Fruit fly (Drosophila melanogaster): ENCODE data around the gene CG6753.

The CG6753 gene

dm6 chr3R:12642051-12642532 is at the start of gene CG6753:
CG6753 (minus strand) TSS chr3R:12642482.
- no peak for TF ChIP-seq CG12605 (GFP tag; IDR thresholded peaks at IDR 0.05)
- no peak for TF ChIP-seq EcR (GFP tag; optimal IDR thresholded peaks at IDR 0.05)
- no peak for TF ChIP-seq CG8301 (tag; optimal IDR thresholded peaks at IDR 0.05)
- no peak for TF ChIP-seq CG17806 (tag; optimal IDR thresholded peaks at IDR 0.05)

dm6 chr3R:12691422-12692101 is 49.3 kb upstream of the CG6753 start, which contains the start of gene Arp1:
Arp1 (plus strand) TSS chr3R:12691743.
- no peak for TF ChIP-seq EcR (GFP tag; optimal IDR thresholded peaks at IDR 0.05)
- no peak for TF ChIP-seq CG4496 (GFP tag; IDR thresholded peaks at IDR 0.05)
- no peak for TF ChIP-seq CG32121 (GFP tag; IDR thresholded peaks at IDR 0.05)
- no peak for TF ChIP-seq CG10348 (GFP tag; IDR thresholded peaks at IDR 0.05)
- no peak for TF ChIP-seq rn (GFP tag; IDR thresholded peaks at IDR 0.05)
- no peak for TF ChIP-seq Pif1B (GFP tag; optimal IDR thresholded peaks at IDR 0.05)
- no peak for TF ChIP-seq D1 (tag; optimal IDR thresholded peaks at IDR 0.05)
- no peak for TF ChIP-seq CG8159 (tag; optimal IDR thresholded peaks at IDR 0.05)
- TF ChIP-seq fd96Ca (GFP tag; IDR thresholded peaks at IDR 0.05), result no peak

- TF ChIP-seq fd96Ca (GFP tag; IDR thresholded peaks at IDR 0.05) (no peak), CG8159 (tag; optimal IDR thresholded peaks at IDR 0.05) (no peak), gl (tag; optimal IDR thresholded peaks at IDR 0.05) (no peak), D1 (tag; optimal IDR thresholded peaks at IDR 0.05) (no peak), CG14655 (GFP tag; optimal IDR thresholded peaks at IDR 0.05) (no peak), CG17806 (tag; optimal IDR thresholded peaks at IDR 0.05) (no peak), CG4496 (GFP tag; IDR thresholded peaks at IDR 0.05) (no peak), Snoo (tag; optimal IDR thresholded peaks at IDR 0.05) (no peak), CG9948 (tag; optimal IDR thresholded peaks at IDR 0.05) (no peak), CG10348 (GFP tag; IDR thresholded peaks at IDR 0.05) (no peak), CG8301 (tag; optimal IDR thresholded peaks at IDR 0.05) (no peak), Ets98B (GFP tag; IDR thresholded peaks at IDR 0.05) (no peak), Pif1A (GFP tag; optimal IDR thresholded peaks at IDR 0.05) (no peak), rn (GFP tag; IDR thresholded peaks at IDR 0.05) (no peak), Pif1B (GFP tag; optimal IDR thresholded peaks at IDR 0.05) (no peak), CG13204 (GFP tag; optimal IDR thresholded peaks at IDR 0.05) (no peak), CG15710 (tag; optimal IDR thresholded peaks at IDR 0.05) (no peak), CG32121 (GFP tag; IDR thresholded peaks at IDR 0.05) (no peak)
Measured at dm6 chr3R:12688672-12689417, 46.6 kb upstream of the CG6753 start, which contains the start of gene kar. kar (minus strand) TSS chr3R:12689367.

- TF ChIP-seq CG8159 (tag; optimal IDR thresholded peaks at IDR 0.05) (no peak), CG12605 (GFP tag; IDR thresholded peaks at IDR 0.05) (no peak), CG4496 (GFP tag; IDR thresholded peaks at IDR 0.05) (no peak), Pif1A (GFP tag; optimal IDR thresholded peaks at IDR 0.05) (no peak), CG17806 (tag; optimal IDR thresholded peaks at IDR 0.05) (no peak)
Measured at dm6 chr3R:12688116-12688515, 45.8 kb upstream of the CG6753 start.

- TF ChIP-seq CG9948 (tag; optimal IDR thresholded peaks at IDR 0.05) (no peak), EcR (GFP tag; optimal IDR thresholded peaks at IDR 0.05) (no peak), Pif1B (GFP tag; optimal IDR thresholded peaks at IDR 0.05) (no peak), CG17806 (tag; optimal IDR thresholded peaks at IDR 0.05) (no peak), CG10348 (GFP tag; IDR thresholded peaks at IDR 0.05) (no peak), CG14655 (GFP tag; optimal IDR thresholded peaks at IDR 0.05) (no peak), CG32121 (GFP tag; IDR thresholded peaks at IDR 0.05) (no peak), Ets98B (GFP tag; IDR thresholded peaks at IDR 0.05) (no peak), D1 (tag; optimal IDR thresholded peaks at IDR 0.05) (no peak), rn (GFP tag; IDR thresholded peaks at IDR 0.05) (no peak), CG8159 (tag; optimal IDR thresholded peaks at IDR 0.05) (no peak), Pif1A (GFP tag; optimal IDR thresholded peaks at IDR 0.05) (no peak), CG8301 (tag; optimal IDR thresholded peaks at IDR 0.05) (no peak), fd96Ca (GFP tag; IDR thresholded peaks at IDR 0.05) (no peak), CG34367 (tag; optimal IDR thresholded peaks at IDR 0.05) (no peak), Snoo (tag; optimal IDR thresholded peaks at IDR 0.05) (no peak)
Measured at dm6 chr3R:12685290-12685689, 43.0 kb upstream of the CG6753 start.

dm6 chr3R:12681275-12681674 is 39.0 kb upstream of the CG6753 start, which contains the start of gene Cyp313a4:
Cyp313a4 (minus strand) TSS chr3R:12681375.
- no peak for TF ChIP-seq CG10348 (GFP tag; IDR thresholded peaks at IDR 0.05)
- TF ChIP-seq CG34367 (tag; optimal IDR thresholded peaks at IDR 0.05), result no peak
- TF ChIP-seq Snoo (tag; optimal IDR thresholded peaks at IDR 0.05), result no peak
- no peak for TF ChIP-seq Pif1B (GFP tag; optimal IDR thresholded peaks at IDR 0.05)
- no peak for TF ChIP-seq CG12605 (GFP tag; IDR thresholded peaks at IDR 0.05)
- TF ChIP-seq fd96Ca (GFP tag; IDR thresholded peaks at IDR 0.05), result no peak
- TF ChIP-seq EcR (GFP tag; optimal IDR thresholded peaks at IDR 0.05), result no peak
- no peak for TF ChIP-seq CG4496 (GFP tag; IDR thresholded peaks at IDR 0.05)
- TF ChIP-seq CG15710 (tag; optimal IDR thresholded peaks at IDR 0.05), result no peak
- no peak for TF ChIP-seq D1 (tag; optimal IDR thresholded peaks at IDR 0.05)
- no peak for TF ChIP-seq CG14655 (GFP tag; optimal IDR thresholded peaks at IDR 0.05)
- TF ChIP-seq CG13204 (GFP tag; optimal IDR thresholded peaks at IDR 0.05), result no peak
- TF ChIP-seq CG9948 (tag; optimal IDR thresholded peaks at IDR 0.05), result no peak
- no peak for TF ChIP-seq gl (tag; optimal IDR thresholded peaks at IDR 0.05)
- no peak for TF ChIP-seq Ets98B (GFP tag; IDR thresholded peaks at IDR 0.05)
